Worm (Caenorhabditis elegans): ENCODE results near the gene Y39C12A.9.
A peak's percentile ranks its signal among the peaks of the same experiment; 100 is the strongest.

The Y39C12A.9 gene

DNA sequence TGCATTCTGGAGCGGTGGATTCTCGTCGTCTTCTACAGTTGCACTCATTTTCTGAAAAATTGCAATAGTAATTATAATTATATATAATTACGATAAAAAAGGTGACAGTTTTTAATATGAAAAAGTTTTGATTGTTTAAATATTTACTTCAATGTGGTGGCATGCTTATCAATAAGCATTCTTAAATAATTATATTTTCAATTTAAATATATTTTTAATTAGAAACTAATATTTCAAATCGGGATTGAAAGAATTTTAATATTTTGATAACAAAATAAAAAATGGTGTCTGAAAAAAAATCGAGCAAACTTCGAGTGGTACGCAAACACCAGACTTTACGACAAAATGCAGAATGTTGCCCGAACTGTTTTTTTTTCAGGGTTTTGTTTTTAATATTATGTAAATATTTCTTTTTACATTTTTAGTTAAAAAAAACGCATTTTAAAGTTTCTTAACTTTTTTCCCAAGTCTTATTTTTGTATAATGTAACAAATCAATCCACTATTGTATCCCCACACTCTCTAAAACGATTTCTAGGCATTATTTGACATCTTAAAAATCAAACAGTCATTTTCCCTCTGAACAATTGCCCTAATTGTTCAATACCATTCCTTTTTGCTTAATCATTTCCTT is 23.3 kb upstream of the Y39C12A.9 start, which contains the start of the genes C42C1.12 and C42C1.19:
TSS of gene C42C1.12 (minus strand) at position 51 of the 633 bp plus-strand sequence.
TSS of gene C42C1.19 (plus strand) at position 583 of the 633 bp plus-strand sequence.
- no peak for TF ChIP-seq egl-5 (tag; optimal IDR thresholded peaks at IDR 0.05)
- TF ChIP-seq lin-15B (tag; optimal IDR thresholded peaks at IDR 0.05): peak; percentile 33
- peak; percentile 57 for TF ChIP-seq hmg-11 (tag; optimal IDR thresholded peaks at IDR 0.05)
- no peak for TF ChIP-seq fkh-2 (tag; optimal IDR thresholded peaks at IDR 0.05)
- TF ChIP-seq nhr-77 (tag; optimal IDR thresholded peaks at IDR 0.05): no peak
- TF ChIP-seq jun-1 (tag; optimal IDR thresholded peaks at IDR 0.05): no peak
- no peak for TF ChIP-seq eor-1 (tag; optimal IDR thresholded peaks at IDR 0.05)
- TF ChIP-seq sea-2 (GFP tag; optimal IDR thresholded peaks at IDR 0.05): no peak
- TF ChIP-seq nhr-12 (tag; optimal IDR thresholded peaks at IDR 0.05): no peak
- TF ChIP-seq mdl-1 (tag; optimal IDR thresholded peaks at IDR 0.05): no peak
- no peak for TF ChIP-seq nhr-76 (tag; optimal IDR thresholded peaks at IDR 0.05)
- TF ChIP-seq nhr-67 (tag; optimal IDR thresholded peaks at IDR 0.05): no peak
- TF ChIP-seq elt-2 (tag; optimal IDR thresholded peaks at IDR 0.05): peak; percentile 14
- no peak for TF ChIP-seq egl-27 (tag; optimal IDR thresholded peaks at IDR 0.05)
- TF ChIP-seq elt-3 (tag; optimal IDR thresholded peaks at IDR 0.05): no peak
- TF ChIP-seq tbx-2 (tag; optimal IDR thresholded peaks at IDR 0.05): no peak
- TF ChIP-seq pha-4 (tag; optimal IDR thresholded peaks at IDR 0.05): peak; percentile 49

DNA sequence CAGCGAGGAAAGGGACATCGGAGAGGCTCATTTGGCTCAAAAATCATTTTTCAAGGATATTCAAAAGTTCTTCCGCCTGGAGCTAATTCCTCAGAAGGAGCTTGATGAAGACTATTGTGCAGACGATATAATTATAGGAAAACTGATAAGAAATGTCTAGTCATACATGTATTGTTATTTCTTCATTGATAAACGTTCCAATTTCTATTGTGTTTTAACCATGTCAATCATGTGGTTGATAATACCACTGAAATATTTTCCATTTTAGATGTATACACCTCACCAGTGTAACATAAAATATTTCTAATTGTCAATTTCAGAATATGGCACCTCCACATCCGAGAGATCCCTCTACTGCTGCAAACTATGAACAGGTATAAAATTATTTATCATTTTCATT is 20.3 kb upstream of the Y39C12A.9 start, which contains the start of gene ltah-1.1:
TSS of gene ltah-1.1 (plus strand) at position 283 of the 400 bp plus-strand sequence.
- TF ChIP-seq nhr-43 (tag; optimal IDR thresholded peaks at IDR 0.05; ENCODE audit: poor library complexity, severe bottlenecking) (no peak), elt-2 (tag; optimal IDR thresholded peaks at IDR 0.05) (peak; percentile 54), ceh-9 (tag; optimal IDR thresholded peaks at IDR 0.05) (no peak), jun-1 (tag; optimal IDR thresholded peaks at IDR 0.05) (no peak), hmg-11 (tag; optimal IDR thresholded peaks at IDR 0.05) (no peak)

DNA sequence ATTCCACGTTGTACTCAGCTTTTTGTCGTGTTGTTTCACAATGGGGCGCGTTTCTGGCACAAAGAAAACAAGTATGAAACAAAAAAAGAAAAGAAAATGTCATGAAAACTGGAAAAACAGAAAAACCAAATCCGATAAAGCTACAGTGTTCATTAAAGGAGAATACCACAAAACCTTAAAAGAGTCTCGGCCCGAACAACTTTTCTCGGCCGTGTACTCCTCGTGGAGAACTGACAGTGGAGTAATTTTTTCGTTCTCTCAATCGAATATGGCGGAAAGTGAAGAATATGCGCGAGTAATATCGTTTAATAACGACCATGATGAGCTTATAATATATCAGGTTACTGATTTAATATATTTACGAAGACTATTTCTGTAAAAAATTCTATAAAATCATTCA is 19.5 kb upstream of the Y39C12A.9 start, which contains the start of the genes tag-335 and vkmt-1:
TSS of gene tag-335 (minus strand) at position 88 of the 400 bp plus-strand sequence.
TSS of gene vkmt-1 (plus strand) at position 219 of the 400 bp plus-strand sequence.
- no peak for TF ChIP-seq R02D3.7 (tag; optimal IDR thresholded peaks at IDR 0.05)
- peak; percentile 35 for TF ChIP-seq nfya-1 (tag; optimal IDR thresholded peaks at IDR 0.05; ENCODE audit: insufficient read depth)
- TF ChIP-seq nhr-43 (tag; optimal IDR thresholded peaks at IDR 0.05; ENCODE audit: poor library complexity, severe bottlenecking): peak; percentile 28
- TF ChIP-seq eor-1 (tag; optimal IDR thresholded peaks at IDR 0.05): no peak
- TF ChIP-seq lin-15B (tag; optimal IDR thresholded peaks at IDR 0.05): peak; percentile 44
- peak; percentile 1 for TF ChIP-seq nhr-23 (tag; optimal IDR thresholded peaks at IDR 0.05)

DNA sequence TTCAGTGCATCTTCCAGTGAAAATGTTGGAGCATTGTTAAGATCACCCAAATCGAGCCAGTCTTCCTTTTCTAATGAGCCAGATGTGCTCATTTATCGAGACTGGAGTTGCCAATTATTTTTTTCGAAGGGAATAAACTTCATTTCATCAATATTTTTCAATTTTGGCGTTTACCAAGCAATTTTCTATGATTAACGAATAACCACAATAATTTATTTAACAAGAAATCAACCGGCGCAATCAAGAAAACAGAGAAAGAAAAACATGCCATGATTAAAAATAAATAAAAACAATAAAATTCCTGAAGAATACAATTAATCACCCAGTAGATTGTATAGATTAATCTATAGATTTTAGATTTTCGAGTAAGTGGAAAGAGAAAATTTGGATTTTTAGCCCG is 16.9 kb upstream of the Y39C12A.9 start, which contains the start of gene vps-8:
TSS of gene vps-8 (minus strand) at position 101 of the 400 bp plus-strand sequence.
- TF ChIP-seq nhr-28 (tag; optimal IDR thresholded peaks at IDR 0.05) (no peak), ceh-16 (tag; optimal IDR thresholded peaks at IDR 0.05) (no peak), elt-3 (tag; optimal IDR thresholded peaks at IDR 0.05) (no peak), nhr-23 (tag; optimal IDR thresholded peaks at IDR 0.05) (no peak), mml-1 (tag; optimal IDR thresholded peaks at IDR 0.05) (no peak), ztf-11 (tag; optimal IDR thresholded peaks at IDR 0.05) (no peak), pha-4 (tag; optimal IDR thresholded peaks at IDR 0.05) (no peak), lin-15B (tag; optimal IDR thresholded peaks at IDR 0.05) (no peak), mdl-1 (tag; optimal IDR thresholded peaks at IDR 0.05) (no peak), nhr-77 (tag; optimal IDR thresholded peaks at IDR 0.05) (no peak), elt-2 (tag; optimal IDR thresholded peaks at IDR 0.05) (no peak), fkh-2 (tag; optimal IDR thresholded peaks at IDR 0.05) (no peak), fkh-10 (GFP tag; optimal IDR thresholded peaks at IDR 0.05) (no peak)

DNA sequence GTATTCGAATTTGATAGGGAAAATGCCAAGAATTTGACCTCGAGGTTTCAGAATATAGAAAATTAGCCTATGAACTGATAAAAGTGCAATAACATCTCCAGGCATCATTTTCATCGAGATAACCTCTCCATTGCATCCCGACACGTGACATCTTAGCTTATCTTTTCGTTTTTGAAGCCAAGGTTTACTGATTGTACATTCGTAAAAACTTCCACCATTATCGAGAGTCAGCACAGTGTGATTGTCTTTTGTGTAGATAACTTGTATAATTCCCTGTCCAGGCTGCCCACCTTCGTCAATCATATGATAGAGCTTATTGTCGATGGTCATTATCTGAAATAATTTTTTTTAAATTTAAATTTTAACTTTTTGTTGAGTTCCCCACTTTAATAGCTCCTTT is 15.4 kb upstream of the Y39C12A.9 start:
- TF ChIP-seq elt-2 (tag; optimal IDR thresholded peaks at IDR 0.05) (peak; percentile 73), mml-1 (tag; optimal IDR thresholded peaks at IDR 0.05) (no peak), pqm-1 (tag; optimal IDR thresholded peaks at IDR 0.05) (peak; percentile 37)

DNA sequence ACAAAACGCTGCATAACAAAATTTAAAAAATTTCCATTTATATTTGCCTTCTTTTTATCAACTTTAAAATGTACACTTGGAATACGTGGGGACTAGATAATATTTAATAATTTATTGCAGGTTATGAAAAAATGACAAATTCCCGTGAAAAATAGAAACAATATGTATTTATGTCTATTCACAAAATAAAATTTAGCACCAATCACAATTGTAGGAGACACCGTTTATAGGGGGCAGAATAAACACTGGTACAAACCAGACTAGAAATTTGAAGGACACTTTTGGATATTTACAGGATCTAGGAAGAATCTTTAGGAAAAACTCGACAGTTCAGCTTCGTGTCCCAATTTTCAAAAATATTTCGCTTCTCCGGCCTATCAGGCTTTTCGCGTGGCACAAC is 11.4 kb upstream of the Y39C12A.9 start, which contains the start of gene C42C1.3:
TSS of gene C42C1.3 (minus strand) at position 101 of the 400 bp plus-strand sequence.
- TF ChIP-seq unc-62 (GFP tag; optimal IDR thresholded peaks at IDR 0.05): no peak

Data from whole organism, L3 larva.